Worm (Caenorhabditis elegans) whole organism, late embryonic: ENCODE measurements around the gene Y32H12A.1.

Experiments used
- nhr-11 ChIP-seq: fragments of 150-350 bp; optimal IDR thresholded peaks from 2 replicates; lab custom pipeline; 2014; ENCODE audit warnings: missing biosample characterization, missing genetic modification characterization
- ztf-16 ChIP-seq: sonication (generic microtip); optimal IDR thresholded peaks from 2 replicates; lab custom pipeline; 2017; ENCODE audit warnings: missing genetic modification characterization, missing compliant biosample characterization

- no peak for TF ChIP-seq nhr-11 (tag; lab: Kevin White, UChicago)
- TF ChIP-seq ztf-16 (tag; lab: Kevin White, UChicago): no peak
Observed at ce11 chrIII:5340530-5340929, 21.5 kb upstream of the Y32H12A.1 start.
